Worm (Caenorhabditis elegans): ENCODE measurements around the gene pink-1.

- TF ChIP-seq med-1 (GFP tag; optimal IDR thresholded peaks at IDR 0.05; ENCODE audit: insufficient read depth) (no peak), T22C8.4 (GFP tag; IDR thresholded peaks at IDR 0.05) (no peak), ref-1 (GFP tag; conservative IDR thresholded peaks at IDR 0.05) (no peak), ztf-23 (GFP tag; IDR thresholded peaks at IDR 0.05) (no peak), klf-2 (GFP tag; conservative IDR thresholded peaks at IDR 0.05) (no peak), flt-1 (GFP tag; IDR thresholded peaks at IDR 0.05) (no peak)
These were observed 43.7 kb downstream of the pink-1 start, which contains the start of gene F09E5.7 for ce11 chrII:5351799-5352198.

Data from whole organism, midembryonic.